Worm (Caenorhabditis elegans): Measurements from ENCODE around the gene srj-45.
A peak's percentile ranks its signal among the peaks of the same experiment; 100 is the strongest.

srj-45 gene

ce11 chrV:2821618-2822272 lies 14.7 kb downstream of the srj-45 start, which contains the start of gene srh-36:
Gene srh-36, minus strand, starts transcription at chrV:2821668.
- no peak for TF ChIP-seq M03D4.4 (tag; optimal IDR thresholded peaks at IDR 0.05)
- TF ChIP-seq flh-1 (GFP tag; optimal IDR thresholded peaks at IDR 0.05), result no peak
- TF ChIP-seq zip-8 (tag; optimal IDR thresholded peaks at IDR 0.05), result peak; percentile 59

- no peak for TF ChIP-seq flh-1 (GFP tag; optimal IDR thresholded peaks at IDR 0.05)
- TF ChIP-seq ceh-43 (GFP tag; optimal IDR thresholded peaks at IDR 0.05), result no peak
- TF ChIP-seq pha-4 (tag; optimal IDR thresholded peaks at IDR 0.05), result no peak
- TF ChIP-seq bed-3 (GFP tag; optimal IDR thresholded peaks at IDR 0.05), result no peak
- TF ChIP-seq unc-62 (GFP tag; optimal IDR thresholded peaks at IDR 0.05), result no peak
- no peak for TF ChIP-seq hlh-1 (tag; optimal IDR thresholded peaks at IDR 0.05)
- no peak for TF ChIP-seq ces-1 (GFP tag; optimal IDR thresholded peaks at IDR 0.05)
- no peak for TF ChIP-seq lin-32 (GFP tag; optimal IDR thresholded peaks at IDR 0.05)
- no peak for TF ChIP-seq nhr-28 (tag; optimal IDR thresholded peaks at IDR 0.05)
- no peak for TF ChIP-seq nhr-12 (tag; optimal IDR thresholded peaks at IDR 0.05)
- no peak for TF ChIP-seq lsy-2 (tag; optimal IDR thresholded peaks at IDR 0.05)
- TF ChIP-seq sem-2 (GFP tag; optimal IDR thresholded peaks at IDR 0.05), result no peak
- no peak for TF ChIP-seq elt-1 (tag; optimal IDR thresholded peaks at IDR 0.05; ENCODE audit: borderline replicate concordance, insufficient read depth)
- no peak for TF ChIP-seq ham-2 (GFP tag; optimal IDR thresholded peaks at IDR 0.05)
- TF ChIP-seq M03D4.4 (tag; optimal IDR thresholded peaks at IDR 0.05), result no peak
- TF ChIP-seq cnd-1 (tag; optimal IDR thresholded peaks at IDR 0.05), result no peak
- no peak for TF ChIP-seq mls-2 (tag; optimal IDR thresholded peaks at IDR 0.05)
- no peak for TF ChIP-seq mep-1 (tag; optimal IDR thresholded peaks at IDR 0.05)
- TF ChIP-seq lin-13 (tag; optimal IDR thresholded peaks at IDR 0.05), result no peak
- TF ChIP-seq nhr-2 (tag; optimal IDR thresholded peaks at IDR 0.05), result no peak
These were observed 18.3 kb downstream of the srj-45 start, which contains the start of gene srt-34 for ce11 chrV:2818117-2818516. Gene srt-34, minus strand, starts transcription at chrV:2818217.

DNA sequence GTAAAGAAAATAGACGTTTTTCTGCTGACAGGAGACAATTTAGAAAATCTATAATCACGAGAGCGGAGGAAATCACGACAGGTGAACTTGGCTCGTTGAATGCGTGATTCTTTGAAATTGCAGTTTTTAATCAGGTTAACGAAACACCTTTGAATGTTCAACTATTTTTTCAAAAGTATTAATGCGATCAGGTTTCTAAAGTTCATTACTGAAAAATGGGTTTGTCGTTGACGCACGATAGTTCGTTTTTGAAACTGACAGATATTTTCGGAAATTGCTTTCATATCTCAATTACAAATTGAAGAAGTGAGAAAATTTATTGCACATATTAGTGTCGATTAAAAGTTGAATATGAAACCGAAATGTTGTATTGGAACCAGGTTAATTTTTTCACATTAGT lies 20.4 kb downstream of the srj-45 start, which contains the start of gene F54E2.5:
F54E2.5 (minus strand) TSS at position 101 of the 400 bp plus-strand sequence.
- TF ChIP-seq drap-1 (GFP tag; optimal IDR thresholded peaks at IDR 0.05) (no peak), elt-3 (tag; optimal IDR thresholded peaks at IDR 0.05) (no peak), mab-5 (tag; optimal IDR thresholded peaks at IDR 0.05) (no peak), snpc-4 (tag; optimal IDR thresholded peaks at IDR 0.05) (no peak), flh-1 (GFP tag; optimal IDR thresholded peaks at IDR 0.05) (no peak), blmp-1 (tag; optimal IDR thresholded peaks at IDR 0.05) (no peak), ham-2 (GFP tag; optimal IDR thresholded peaks at IDR 0.05) (no peak), sptf-1 (tag; optimal IDR thresholded peaks at IDR 0.05) (no peak), nhr-12 (tag; optimal IDR thresholded peaks at IDR 0.05) (no peak), ceh-39 (tag; optimal IDR thresholded peaks at IDR 0.05) (no peak), mep-1 (tag; optimal IDR thresholded peaks at IDR 0.05) (no peak), unc-62 (GFP tag; optimal IDR thresholded peaks at IDR 0.05) (no peak)

- TF ChIP-seq ceh-83 (GFP tag; optimal IDR thresholded peaks at IDR 0.05) (no peak), unc-39 (tag; optimal IDR thresholded peaks at IDR 0.05) (no peak), lsy-2 (tag; optimal IDR thresholded peaks at IDR 0.05) (no peak)
These were observed 22.5 kb downstream of the srj-45 start, which contains the start of gene F54E2.9 for ce11 chrV:2813856-2814255. Gene F54E2.9, minus strand, starts transcription at chrV:2813987.

- TF ChIP-seq drap-1 (GFP tag; optimal IDR thresholded peaks at IDR 0.05), result no peak
- TF ChIP-seq bed-3 (GFP tag; optimal IDR thresholded peaks at IDR 0.05), result no peak
- TF ChIP-seq pha-4 (tag; optimal IDR thresholded peaks at IDR 0.05), result no peak
These were observed 26.2 kb downstream of the srj-45 start, which contains the start of gene F54E2.1 for ce11 chrV:2810164-2810563. Gene F54E2.1, plus strand, starts transcription at chrV:2810398.

DNA sequence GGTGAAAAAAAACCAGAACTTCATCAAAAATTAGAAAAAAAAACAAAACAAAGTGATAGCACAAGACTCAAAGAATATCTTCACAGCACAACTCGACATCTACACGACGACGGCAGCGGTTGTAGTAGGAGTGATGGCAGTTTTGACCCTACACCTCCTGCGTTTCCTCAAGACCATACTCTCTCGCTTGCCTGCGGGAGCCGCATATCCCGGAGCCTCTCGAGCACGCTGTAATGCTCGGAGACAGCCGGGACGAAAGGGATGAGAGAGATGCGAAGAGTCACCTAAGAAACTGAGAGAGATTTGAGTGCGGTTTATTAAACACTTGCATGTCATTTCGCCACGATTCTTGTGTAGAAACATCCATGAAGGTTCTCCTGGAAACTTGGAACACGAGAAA lies 27.0 kb downstream of the srj-45 start:
- TF ChIP-seq hlh-1 (tag; optimal IDR thresholded peaks at IDR 0.05) (peak; percentile 32), ztf-11 (tag; optimal IDR thresholded peaks at IDR 0.05) (no peak), unc-120 (tag; optimal IDR thresholded peaks at IDR 0.05; ENCODE audit: poor library complexity, severe bottlenecking) (peak; percentile 46)
